Fruit fly (Drosophila melanogaster) whole organism, embryonic: Measurements from ENCODE around the gene beag.
A peak's percentile ranks its signal among the peaks of the same experiment; 100 is the strongest.

Experiments
- Antp ChIP-seq: fragments of 200-800 bp; sonication (Bioruptor generic); optimal IDR thresholded peaks from 3 replicates; lab custom pipeline; 2016; ENCODE audit warnings: missing biosample characterization, missing genetic modification characterization
- Atf6 ChIP-seq: fragments of 200-800 bp; sonication (Bioruptor generic); IDR thresholded peaks from 2 replicates; pipeline ENCODE4 v1.3.6; 2022; ENCODE audit warnings: missing biosample characterization, missing genetic modification characterization
- B-H2 ChIP-seq: fragments of 200-800 bp; sonication (Bioruptor generic); optimal IDR thresholded peaks from 2 replicates; lab custom pipeline; 2018; ENCODE audit warnings: missing biosample characterization, mild to moderate bottlenecking, missing genetic modification characterization
- CG10959 ChIP-seq: fragments of 200-800 bp; sonication (Bioruptor generic); IDR thresholded peaks from 2 replicates; pipeline ENCODE4 v1.3.6; 2022; ENCODE audit warnings: missing biosample characterization, missing genetic modification characterization
- CG12155 ChIP-seq: fragments of 200-800 bp; sonication (Bioruptor generic); optimal IDR thresholded peaks from 3 replicates; lab custom pipeline; 2016; ENCODE audit warnings: missing biosample characterization, missing genetic modification characterization
- CG12236 ChIP-seq: fragments of 200-800 bp; sonication (Bioruptor generic); optimal IDR thresholded peaks from 2 replicates; lab custom pipeline; 2016; ENCODE audit warnings: missing biosample characterization, missing genetic modification characterization
- CG12659 ChIP-seq: fragments of 200-800 bp; sonication (Bioruptor generic); optimal IDR thresholded peaks from 3 replicates; lab custom pipeline; 2017; ENCODE audit warnings: mild to moderate bottlenecking, missing biosample characterization, missing genetic modification reagents, missing genetic modification characterization
- CG12744 ChIP-seq: fragments of 200-800 bp; sonication (Bioruptor generic); optimal IDR thresholded peaks from 2 replicates; lab custom pipeline; 2016; ENCODE audit warnings: missing biosample characterization, missing genetic modification characterization
- CG13296 ChIP-seq: fragments of 200-800 bp; sonication (Bioruptor generic); optimal IDR thresholded peaks from 3 replicates; lab custom pipeline; 2018; ENCODE audit warnings: missing biosample characterization, mild to moderate bottlenecking, missing genetic modification characterization
- CG13624 ChIP-seq: fragments of 200-800 bp; sonication (Bioruptor generic); optimal IDR thresholded peaks from 2 replicates; lab custom pipeline; 2016; ENCODE audit warnings: missing biosample characterization, missing genetic modification characterization
- CG13775 ChIP-seq: fragments of 200-800 bp; sonication (Bioruptor generic); optimal IDR thresholded peaks from 3 replicates; lab custom pipeline; 2017; ENCODE audit warnings: missing biosample characterization, mild to moderate bottlenecking, missing genetic modification characterization
- CG16815 ChIP-seq: fragments of 200-800 bp; sonication (Bioruptor generic); optimal IDR thresholded peaks from 3 replicates; lab custom pipeline; 2017; ENCODE audit warnings: missing biosample characterization, mild to moderate bottlenecking, missing genetic modification characterization
- CG17359 ChIP-seq: fragments of 200-800 bp; sonication (Bioruptor generic); optimal IDR thresholded peaks from 3 replicates; lab custom pipeline; 2018; ENCODE audit warnings: missing biosample characterization, mild to moderate bottlenecking, missing genetic modification characterization, moderate library complexity
- CG18619 ChIP-seq: fragments of 200-800 bp; sonication (Bioruptor generic); optimal IDR thresholded peaks from 3 replicates; lab custom pipeline; 2017; ENCODE audit warnings: missing biosample characterization, mild to moderate bottlenecking, missing genetic modification characterization
- CG2116 ChIP-seq: fragments of 200-800 bp; sonication (Bioruptor generic); optimal IDR thresholded peaks from 3 replicates; lab custom pipeline; 2018; ENCODE audit warnings: missing biosample characterization, mild to moderate bottlenecking, missing genetic modification characterization
- CG2678 ChIP-seq: fragments of 200-800 bp; sonication (Bioruptor generic); optimal IDR thresholded peaks from 3 replicates; lab custom pipeline; 2019; ENCODE audit warnings: missing biosample characterization, mild to moderate bottlenecking, missing genetic modification characterization, moderate library complexity
- CG3281 ChIP-seq: fragments of 200-800 bp; sonication (Bioruptor generic); optimal IDR thresholded peaks from 3 replicates; lab custom pipeline; 2017; ENCODE audit warnings: missing biosample characterization, mild to moderate bottlenecking, missing genetic modification characterization
- CG34224 ChIP-seq: fragments of 200-800 bp; sonication (Bioruptor generic); IDR thresholded peaks from 3 replicates; pipeline ENCODE4 v1.3.6; 2022; ENCODE audit warnings: missing biosample characterization, missing genetic modification characterization; ENCODE audit not compliant: partially characterized antibody
- CG4730 ChIP-seq: fragments of 200-800 bp; sonication (Bioruptor generic); IDR thresholded peaks from 2 replicates; pipeline ENCODE4 v1.3.6; 2022; ENCODE audit warnings: missing biosample characterization, missing genetic modification characterization
- CG5953 ChIP-seq: fragments of 200-800 bp; sonication (Bioruptor generic); IDR thresholded peaks from 2 replicates; pipeline ENCODE4 v1.3.6; 2022; ENCODE audit warnings: missing biosample characterization, missing genetic modification characterization
- CG6175 ChIP-seq: fragments of 200-800 bp; sonication (Bioruptor generic); IDR thresholded peaks from 3 replicates; pipeline ENCODE4 v1.3.6; 2022; ENCODE audit warnings: missing biosample characterization, missing genetic modification characterization
- CG7839 ChIP-seq: fragments of 200-800 bp; sonication (Bioruptor generic); optimal IDR thresholded peaks from 3 replicates; lab custom pipeline; 2018; ENCODE audit warnings: missing biosample characterization, mild to moderate bottlenecking, missing genetic modification characterization, moderate library complexity
- CG8089 ChIP-seq: fragments of 200-800 bp; sonication (Bioruptor generic); optimal IDR thresholded peaks from 3 replicates; lab custom pipeline; 2016; ENCODE audit warnings: missing biosample characterization, missing genetic modification characterization
- CoRest ChIP-seq: fragments of 200-800 bp; sonication (Bioruptor generic); optimal IDR thresholded peaks from 3 replicates; lab custom pipeline; 2018; ENCODE audit warnings: missing biosample characterization, mild to moderate bottlenecking, missing genetic modification characterization, moderate library complexity
- D ChIP-seq, 2 experiments: fragments of 200-800 bp in 1 of 2; fragments of >200 bp in 1 of 2; sonication (Bioruptor generic) in 1 of 2; optimal IDR thresholded peaks; 2 replicates in 1 of 2; 3 replicates in 1 of 2; lab custom pipeline; 2017; ENCODE audit warnings: mild to moderate bottlenecking in 1 of 2, missing biosample characterization in 1 of 2, missing genetic modification characterization in 1 of 2, missing genetic modification reagents in 1 of 2
- D19A ChIP-seq: fragments of 200-800 bp; optimal IDR thresholded peaks from 3 replicates; lab custom pipeline; 2019; ENCODE audit warnings: missing biosample characterization, mild to moderate bottlenecking, missing genetic modification characterization, moderate library complexity
- Dll ChIP-seq: fragments of 200-800 bp; sonication (Bioruptor generic); IDR thresholded peaks from 4 replicates; pipeline ENCODE4 v1.3.6; 2022; ENCODE audit warnings: missing biosample characterization, missing genetic modification characterization; ENCODE audit not compliant: partially characterized antibody
- Ets97D ChIP-seq: fragments of 200-800 bp; sonication (Bioruptor generic); optimal IDR thresholded peaks from 3 replicates; lab custom pipeline; 2016; ENCODE audit warnings: missing biosample characterization, missing genetic modification characterization
- HmgZ ChIP-seq: fragments of 200-800 bp; sonication (Bioruptor generic); optimal IDR thresholded peaks from 2 replicates; lab custom pipeline; 2018; ENCODE audit warnings: missing biosample characterization, mild to moderate bottlenecking, missing genetic modification characterization
- Max ChIP-seq: fragments of 200-800 bp; sonication (Bioruptor generic); optimal IDR thresholded peaks from 2 replicates; lab custom pipeline; 2016; ENCODE audit warnings: missing biosample characterization, mild to moderate bottlenecking, missing genetic modification characterization
- Mrtf ChIP-seq: fragments of 200-800 bp; sonication (Bioruptor generic); IDR thresholded peaks from 3 replicates; pipeline ENCODE4 v1.3.6; 2022; ENCODE audit warnings: missing biosample characterization, missing genetic modification characterization
- NfI ChIP-seq: fragments of 200-800 bp; sonication (Bioruptor generic); optimal IDR thresholded peaks from 3 replicates; lab custom pipeline; 2018; ENCODE audit warnings: missing biosample characterization, mild to moderate bottlenecking, missing genetic modification characterization, moderate library complexity
- Ssrp ChIP-seq: fragments of 200-800 bp; sonication (Bioruptor generic); optimal IDR thresholded peaks from 2 replicates; lab custom pipeline; 2018; ENCODE audit warnings: missing biosample characterization, mild to moderate bottlenecking, missing genetic modification characterization, moderate library complexity
- Stat92E ChIP-seq, 3 experiments: fragments of >200 bp in 2 of 3; fragments of 200-800 bp in 1 of 3; sonication (Bioruptor generic) in 1 of 3; optimal IDR thresholded peaks; 2 replicates each; lab custom pipeline; 2017 to 2019; ENCODE audit warnings: missing biosample characterization in 3 of 3, missing genetic modification characterization in 3 of 3, mild to moderate bottlenecking in 1 of 3, moderate library complexity in 1 of 3
- bigmax ChIP-seq: fragments of 200-800 bp; sonication (Bioruptor generic); optimal IDR thresholded peaks from 2 replicates; lab custom pipeline; 2018; ENCODE audit warnings: missing biosample characterization, mild to moderate bottlenecking, missing genetic modification characterization
- cato ChIP-seq: fragments of 200-800 bp; sonication (Bioruptor generic); optimal IDR thresholded peaks from 2 replicates; lab custom pipeline; 2016; ENCODE audit warnings: missing biosample characterization, missing genetic modification characterization, borderline replicate concordance
- chif ChIP-seq, 2 experiments: fragments of 200-800 bp; sonication (Bioruptor generic); optimal IDR thresholded peaks; 3 replicates each; lab custom pipeline; 2016; ENCODE audit warnings: missing biosample characterization in 2 of 2, missing genetic modification characterization in 2 of 2
- disco-r ChIP-seq: fragments of 200-800 bp; sonication (Bioruptor generic); optimal IDR thresholded peaks from 2 replicates; lab custom pipeline; 2016; ENCODE audit warnings: missing biosample characterization, missing genetic modification characterization
- ems ChIP-seq: fragments of 200-800 bp; sonication (Bioruptor generic); optimal IDR thresholded peaks from 3 replicates; lab custom pipeline; 2016; ENCODE audit warnings: missing biosample characterization, missing genetic modification characterization
- otp ChIP-seq: fragments of 200-800 bp; sonication (Bioruptor generic); IDR thresholded peaks from 3 replicates; pipeline ENCODE4, ENCODE4 v1.3.6; 2022; ENCODE audit warnings: missing biosample characterization, missing genetic modification characterization
- pum ChIP-seq: fragments of 200-800 bp; sonication (Bioruptor generic); optimal IDR thresholded peaks from 2 replicates; lab custom pipeline; 2016; ENCODE audit warnings: missing biosample characterization, missing genetic modification characterization
- ranshi ChIP-seq: fragments of 200-800 bp; sonication (Bioruptor generic); IDR thresholded peaks from 2 replicates; pipeline ENCODE4 v1.3.6; 2022; ENCODE audit warnings: missing biosample characterization, missing genetic modification characterization
- rib ChIP-seq: fragments of 200-800 bp; sonication (Bioruptor generic); IDR thresholded peaks from 2 replicates; pipeline ENCODE4 v1.3.6; 2022; ENCODE audit warnings: missing biosample characterization, missing genetic modification characterization
- sens-2 ChIP-seq: fragments of 200-800 bp; sonication (Bioruptor generic); IDR thresholded peaks from 2 replicates; pipeline ENCODE4 v1.3.6; 2022; ENCODE audit warnings: missing biosample characterization, missing genetic modification characterization
- shn ChIP-seq: fragments of 200-800 bp; sonication (Bioruptor generic); optimal IDR thresholded peaks from 3 replicates; lab custom pipeline; 2016; ENCODE audit warnings: missing biosample characterization, missing genetic modification characterization
- stc ChIP-seq: fragments of 200-800 bp; sonication (Bioruptor generic); IDR thresholded peaks from 2 replicates; pipeline ENCODE4 v1.3.6; 2022; ENCODE audit warnings: missing biosample characterization, missing genetic modification characterization
- twi ChIP-seq: fragments of 200-800 bp; optimal IDR thresholded peaks from 2 replicates; lab custom pipeline; 2019; ENCODE audit warnings: missing biosample characterization, mild to moderate bottlenecking, missing genetic modification characterization, moderate library complexity
- vfl ChIP-seq: fragments of 200-800 bp; sonication (Bioruptor generic); optimal IDR thresholded peaks from 2 replicates; lab custom pipeline; 2016; ENCODE audit warnings: missing biosample characterization, missing genetic modification characterization
- z ChIP-seq: fragments of 200-800 bp; sonication (Bioruptor generic); IDR thresholded peaks from 3 replicates; pipeline ENCODE4 v1.3.6; 2022; ENCODE audit warnings: missing biosample characterization, missing genetic modification characterization

The beag gene

DNA sequence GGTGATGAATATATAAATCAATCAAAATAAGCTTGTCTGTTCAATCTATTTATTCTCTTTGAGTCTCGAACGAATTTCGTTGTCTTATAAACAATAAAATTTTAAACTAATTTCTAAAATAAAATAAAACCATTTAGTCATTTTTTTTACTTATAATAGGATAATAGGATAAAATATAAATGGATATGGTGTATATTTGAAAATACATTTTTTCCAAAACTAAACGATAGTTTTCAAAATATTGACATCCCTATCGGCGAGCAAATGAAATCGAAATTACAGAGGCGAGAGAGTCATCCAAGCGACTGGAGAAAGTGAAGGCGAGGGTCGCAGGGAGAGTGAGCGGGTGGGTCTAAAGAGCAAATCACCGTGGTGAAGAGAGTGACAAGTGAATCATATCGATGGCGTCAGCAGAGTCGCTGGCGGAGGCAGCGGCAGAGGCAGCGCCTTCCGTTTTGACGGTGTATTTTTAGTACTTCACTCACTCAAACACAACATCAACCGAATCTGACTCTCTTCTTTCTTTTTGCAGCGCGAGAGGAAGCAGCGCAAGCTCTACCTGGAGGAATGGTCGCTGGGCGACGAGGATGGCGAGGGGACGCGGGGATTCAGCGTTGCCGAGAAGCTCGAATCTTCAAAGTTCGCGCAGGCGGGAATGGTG, 7.3 kb downstream of the beag start (continued):
- TF ChIP-seq CG13775 (GFP tag; lab: Kevin White, UChicago), result peak; percentile 98
- TF ChIP-seq CG6175 (GFP tag; lab: Robert Waterston, UW), result no peak
- TF ChIP-seq twi, result peak; percentile 97
- peak; percentile 97 for TF ChIP-seq CG17359 (tag; lab: Kevin White, UChicago)
- TF ChIP-seq Dll (GFP tag; lab: Robert Waterston, UW), result no peak
- no peak for TF ChIP-seq disco-r (GFP tag; lab: Kevin White, UChicago)
- no peak for TF ChIP-seq Mrtf (GFP tag; lab: Robert Waterston, UW)
- TF ChIP-seq CG12659 (GFP tag; lab: Kevin White, UChicago), result peak; percentile 99
- peak in 1 of 3 experiments; percentile 93 for TF ChIP-seq Stat92E (GFP tag; optimal IDR thresholded peaks at IDR 0.05; lab: Kevin White, UChicago)
- peak; percentile 98 for TF ChIP-seq D19A (tag; lab: Kevin White, UChicago)
- TF ChIP-seq CG16815, result peak; percentile 94
- no peak for TF ChIP-seq stc (GFP tag; lab: Robert Waterston, UW)
- peak; percentile 60 for TF ChIP-seq pum (GFP tag; lab: Kevin White, UChicago)
- no peak for TF ChIP-seq shn
- TF ChIP-seq Max, result peak; percentile 88
- TF ChIP-seq CoRest, result peak; percentile 99
- TF ChIP-seq CG4730 (GFP tag; lab: Robert Waterston, UW), result no peak
- TF ChIP-seq CG13624 (GFP tag; lab: Kevin White, UChicago), result peak; percentile 7
- TF ChIP-seq CG18619 (GFP tag; lab: Kevin White, UChicago), result peak; percentile 98
- TF ChIP-seq Ets97D (GFP tag; lab: Kevin White, UChicago), result no peak
- TF ChIP-seq otp (GFP tag; lab: Robert Waterston, UW), result no peak
- peak; percentile 12 for TF ChIP-seq CG8089 (GFP tag; lab: Kevin White, UChicago)
- TF ChIP-seq D (optimal IDR thresholded peaks at IDR 0.05; lab: Kevin White, UChicago), result no peak
- peak; percentile 95 for TF ChIP-seq D (GFP tag; optimal IDR thresholded peaks at IDR 0.05; lab: Kevin White, UChicago)
- TF ChIP-seq CG10959 (GFP tag; lab: Robert Waterston, UW), result no peak
- TF ChIP-seq Ssrp (tag; lab: Kevin White, UChicago), result peak; percentile 98
- no peak for TF ChIP-seq ranshi (GFP tag; lab: Robert Waterston, UW)
- TF ChIP-seq rib (GFP tag; lab: Robert Waterston, UW), result no peak
- TF ChIP-seq CG2116 (GFP tag; lab: Kevin White, UChicago), result peak; percentile 88
- TF ChIP-seq Antp, result peak; percentile 41
- TF ChIP-seq cato (GFP tag; lab: Kevin White, UChicago), result peak; percentile 86
- TF ChIP-seq CG7839 (tag; lab: Kevin White, UChicago), result peak; percentile 98
- TF ChIP-seq bigmax (GFP tag; lab: Kevin White, UChicago), result no peak
- TF ChIP-seq vfl (GFP tag; lab: Kevin White, UChicago), result peak; percentile 66
- TF ChIP-seq sens-2 (GFP tag; lab: Robert Waterston, UW), result no peak
- TF ChIP-seq CG12236 (GFP tag; lab: Kevin White, UChicago), result peak; percentile 24
- TF ChIP-seq CG5953 (GFP tag; lab: Robert Waterston, UW), result no peak
- peak; percentile 99 for TF ChIP-seq CG13296 (GFP tag; lab: Kevin White, UChicago)
- TF ChIP-seq HmgZ (tag; lab: Kevin White, UChicago), result peak; percentile 95
- TF ChIP-seq B-H2 (GFP tag; lab: Kevin White, UChicago), result peak; percentile 98
- peak; percentile 98 for TF ChIP-seq CG3281 (GFP tag; lab: Kevin White, UChicago)
- TF ChIP-seq CG12155, result peak; percentile 94
- peak; percentile 45 for TF ChIP-seq ems (GFP tag; lab: Kevin White, UChicago)
- TF ChIP-seq z (GFP tag; lab: Robert Waterston, UW), result no peak
- peak; percentile 97 for TF ChIP-seq NfI (GFP tag; lab: Kevin White, UChicago)
- TF ChIP-seq CG12744 (GFP tag; lab: Kevin White, UChicago), result peak; percentile 50
- peak; percentile 45 to 70 for TF ChIP-seq chif (GFP tag; optimal IDR thresholded peaks at IDR 0.05; lab: Kevin White, UChicago)
- TF ChIP-seq CG2678 (tag; lab: Kevin White, UChicago), result peak; percentile 99
- no peak for TF ChIP-seq CG34224
- no peak for TF ChIP-seq Atf6
